Worm (Caenorhabditis elegans) whole organism, late embryonic: Measurements from ENCODE around the gene grl-19.

Experiments
- C08G9.2 ChIP-seq: sonication (generic microtip); optimal IDR thresholded peaks from 2 replicates; lab custom pipeline; 2016; ENCODE audit warnings: mild to moderate bottlenecking, missing genetic modification characterization, moderate library complexity, missing compliant biosample characterization
- C38D4.7 ChIP-seq: fragments of 200-800 bp; sonication (Bioruptor generic); optimal IDR thresholded peaks from 2 replicates; lab custom pipeline; 2018; ENCODE audit warnings: mild to moderate bottlenecking, missing genetic modification characterization, moderate library complexity, missing compliant biosample characterization
- ahr-1 ChIP-seq: sonication (generic microtip); optimal IDR thresholded peaks from 2 replicates; lab custom pipeline; 2016; ENCODE audit warnings: missing genetic modification characterization, missing compliant biosample characterization
- ceh-14 ChIP-seq: sonication (generic microtip); optimal IDR thresholded peaks from 2 replicates; lab custom pipeline; 2016; ENCODE audit warnings: missing genotype, missing genetic modification characterization, missing compliant biosample characterization
- ceh-2 ChIP-seq: sonication (generic microtip); optimal IDR thresholded peaks from 2 replicates; lab custom pipeline; 2016; ENCODE audit warnings: missing genotype, missing genetic modification characterization, missing compliant biosample characterization
- ceh-30 ChIP-seq: fragments of 150-350 bp; optimal IDR thresholded peaks from 2 replicates; lab custom pipeline; 2014; ENCODE audit warnings: missing biosample characterization, missing genetic modification characterization
- lin-11 ChIP-seq: fragments of 200-800 bp; sonication (Bioruptor generic); optimal IDR thresholded peaks from 2 replicates; lab custom pipeline; 2018; ENCODE audit warnings: mild to moderate bottlenecking, missing genetic modification characterization, missing compliant biosample characterization
- nfya-1 ChIP-seq: sonication (generic microtip); optimal IDR thresholded peaks from 2 replicates; lab custom pipeline; 2017; ENCODE audit warnings: missing genetic modification characterization, mild to moderate bottlenecking, missing compliant biosample characterization, antibody characterized with exemption, moderate library complexity
- pha-4 ChIP-seq: fragments of 150-350 bp; optimal IDR thresholded peaks from 2 replicates; lab custom pipeline; 2018; ENCODE audit warnings: missing biosample characterization, missing genetic modification reagents, missing genetic modification characterization
- pqm-1 ChIP-seq: sonication (generic microtip); optimal IDR thresholded peaks from 2 replicates; lab custom pipeline; 2016; ENCODE audit warnings: missing genetic modification characterization, missing compliant biosample characterization
- rnt-1 ChIP-seq: sonication (generic microtip); optimal IDR thresholded peaks from 2 replicates; lab custom pipeline; 2016; ENCODE audit warnings: missing genetic modification characterization, missing compliant biosample characterization
- sox-4 ChIP-seq: sonication (generic microtip); optimal IDR thresholded peaks from 2 replicates; lab custom pipeline; 2017; ENCODE audit warnings: mild to moderate bottlenecking, missing genetic modification characterization, inconsistent platforms, missing compliant biosample characterization

ce11 chrIV:293163-293755 lies 40.9 kb upstream of the grl-19 start:
- no peak for TF ChIP-seq ceh-2
- TF ChIP-seq lin-11 (tag; lab: Kevin White, UChicago) = no peak
- no peak for TF ChIP-seq pqm-1
- TF ChIP-seq C38D4.7 (GFP tag; lab: Kevin White, UChicago) = no peak
- TF ChIP-seq ceh-14 (tag; lab: Kevin White, UChicago) = no peak
- TF ChIP-seq pha-4 = no peak
- TF ChIP-seq rnt-1 (tag; lab: Kevin White, UChicago) = no peak
- no peak for TF ChIP-seq sox-4
- TF ChIP-seq ceh-30 (tag; lab: Kevin White, UChicago) = no peak
- no peak for TF ChIP-seq nfya-1 (tag; lab: Kevin White, UChicago)
- TF ChIP-seq C08G9.2 (tag; lab: Kevin White, UChicago) = no peak
- TF ChIP-seq ahr-1 (tag; lab: Kevin White, UChicago) = no peak
